Worm (Caenorhabditis elegans): Measurements from ENCODE around the gene W04E12.7.
A peak's percentile ranks its signal among the peaks of the same experiment; 100 is the strongest.

The W04E12.7 gene

DNA sequence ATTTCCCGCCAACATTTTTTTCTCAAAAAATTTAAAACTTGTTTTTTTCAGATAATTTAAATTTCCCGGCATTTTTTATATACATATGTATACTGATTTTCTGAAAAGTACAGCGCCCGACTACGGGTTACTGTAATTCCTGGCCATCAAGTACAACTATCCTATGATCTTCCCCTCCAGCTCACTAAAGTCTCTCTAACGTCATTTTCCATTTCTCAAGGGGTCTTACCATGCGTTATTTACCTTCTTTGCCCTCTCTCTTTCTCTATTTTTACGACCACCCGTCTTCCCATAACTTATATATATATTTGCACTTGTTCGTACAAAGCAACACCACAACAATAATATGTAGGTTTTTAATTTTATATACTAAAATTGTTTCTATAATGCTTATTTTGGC is 18.9 kb upstream of the W04E12.7 start, which contains the start of gene W04E12.9:
Gene W04E12.9 (plus strand): TSS at position 301 of the 400 bp plus-strand sequence.
- no peak for TF ChIP-seq lir-1 (GFP tag; conservative IDR thresholded peaks at IDR 0.05)
- TF ChIP-seq nfya-2 (GFP tag; IDR thresholded peaks at IDR 0.05): no peak
- TF ChIP-seq nhr-27 (tag; optimal IDR thresholded peaks at IDR 0.05): no peak
- no peak for TF ChIP-seq T26A5.8 (tag; optimal IDR thresholded peaks at IDR 0.05)
- no peak for TF ChIP-seq ekl-4 (GFP tag; IDR thresholded peaks at IDR 0.05)
- no peak for TF ChIP-seq bed-1 (GFP tag; IDR thresholded peaks at IDR 0.05)
- TF ChIP-seq attf-6 (GFP tag; IDR thresholded peaks at IDR 0.05): no peak
- TF ChIP-seq aptf-2 (GFP tag; conservative IDR thresholded peaks at IDR 0.05): no peak
- no peak for TF ChIP-seq dox-1 (GFP tag; IDR thresholded peaks at IDR 0.05)
- no peak for TF ChIP-seq ztf-18 (tag; optimal IDR thresholded peaks at IDR 0.05)
- TF ChIP-seq hmg-20 (GFP tag; IDR thresholded peaks at IDR 0.05): no peak
- no peak for TF ChIP-seq rec-8 (tag; optimal IDR thresholded peaks at IDR 0.05)
- TF ChIP-seq F52B5.7 (tag; optimal IDR thresholded peaks at IDR 0.05): no peak
- no peak for TF ChIP-seq lin-26 (GFP tag; IDR thresholded peaks at IDR 0.05)
- TF ChIP-seq Y79H2A.3 (GFP tag; conservative IDR thresholded peaks at IDR 0.05): no peak
- TF ChIP-seq Y67H2A.10 (GFP tag; conservative IDR thresholded peaks at IDR 0.05): no peak
- no peak for TF ChIP-seq snpc-3.4 (tag; optimal IDR thresholded peaks at IDR 0.05)

DNA sequence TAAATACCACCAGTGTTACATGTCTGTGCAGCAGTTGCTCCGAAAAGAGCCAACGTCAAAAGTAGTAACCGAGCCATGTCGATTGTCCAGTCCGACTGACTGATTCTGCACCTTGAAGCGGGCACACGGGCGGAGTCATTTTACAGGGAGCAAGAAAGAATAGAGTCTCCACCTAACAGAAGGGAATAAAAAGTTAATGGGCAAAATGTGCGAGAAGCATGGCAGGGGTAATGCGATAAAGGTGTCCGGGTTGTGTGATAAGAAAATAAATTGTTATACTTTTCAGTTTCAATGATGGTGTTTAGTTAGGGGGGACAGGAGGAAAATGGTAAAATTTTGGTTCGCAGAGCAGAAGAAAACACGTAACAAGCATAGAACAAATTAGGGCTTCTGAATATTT is 17.9 kb upstream of the W04E12.7 start, which contains the start of gene clec-50:
Gene clec-50 (minus strand): TSS at position 109 of the 400 bp plus-strand sequence.
- no peak for TF ChIP-seq him-1 (tag; optimal IDR thresholded peaks at IDR 0.05)
- peak; percentile 95 for TF ChIP-seq nhr-80 (tag; optimal IDR thresholded peaks at IDR 0.05)
- TF ChIP-seq lir-1 (GFP tag; conservative IDR thresholded peaks at IDR 0.05): no peak
- no peak for TF ChIP-seq die-1 (tag; optimal IDR thresholded peaks at IDR 0.05)
- no peak for TF ChIP-seq B0336.3 (GFP tag; IDR thresholded peaks at IDR 0.05)
- TF ChIP-seq dpl-1 (GFP tag; optimal IDR thresholded peaks at IDR 0.05): no peak
- no peak for TF ChIP-seq ztf-18 (tag; optimal IDR thresholded peaks at IDR 0.05)
- peak; percentile 49 for TF ChIP-seq dox-1 (GFP tag; IDR thresholded peaks at IDR 0.05)
- no peak for TF ChIP-seq C17E4.6 (GFP tag; IDR thresholded peaks at IDR 0.05)
- no peak for TF ChIP-seq unc-130 (GFP tag; optimal IDR thresholded peaks at IDR 0.05)
- TF ChIP-seq nfya-1 (tag; optimal IDR thresholded peaks at IDR 0.05; ENCODE audit: borderline replicate concordance, insufficient read depth): no peak
- TF ChIP-seq rcor-1 (GFP tag; IDR thresholded peaks at IDR 0.05): no peak

DNA sequence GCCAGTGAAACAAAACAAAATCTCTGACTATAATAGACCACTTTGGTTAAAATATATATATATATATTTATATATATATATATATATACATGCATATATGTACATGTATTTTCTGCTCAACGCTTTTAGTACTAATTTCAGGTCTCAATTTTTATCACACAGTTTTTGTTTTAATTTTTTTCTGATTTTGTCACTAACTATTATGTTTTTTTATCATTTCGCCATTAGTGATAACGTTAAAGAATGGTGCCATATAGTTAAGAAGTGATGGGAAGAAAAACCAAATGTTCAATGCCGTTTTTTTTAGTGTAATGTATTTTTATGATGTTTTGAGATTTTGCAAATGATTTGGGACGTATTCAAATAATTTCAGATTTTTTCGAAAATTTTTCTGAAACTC is 17.0 kb upstream of the W04E12.7 start:
- TF ChIP-seq nhr-80 (tag; optimal IDR thresholded peaks at IDR 0.05): peak; percentile 32
- no peak for TF ChIP-seq hrde-1 (tag; optimal IDR thresholded peaks at IDR 0.05; ENCODE audit: borderline replicate concordance)
- TF ChIP-seq F57A8.1 (GFP tag; optimal IDR thresholded peaks at IDR 0.05): no peak
- no peak for TF ChIP-seq nfya-2 (GFP tag; IDR thresholded peaks at IDR 0.05)

DNA sequence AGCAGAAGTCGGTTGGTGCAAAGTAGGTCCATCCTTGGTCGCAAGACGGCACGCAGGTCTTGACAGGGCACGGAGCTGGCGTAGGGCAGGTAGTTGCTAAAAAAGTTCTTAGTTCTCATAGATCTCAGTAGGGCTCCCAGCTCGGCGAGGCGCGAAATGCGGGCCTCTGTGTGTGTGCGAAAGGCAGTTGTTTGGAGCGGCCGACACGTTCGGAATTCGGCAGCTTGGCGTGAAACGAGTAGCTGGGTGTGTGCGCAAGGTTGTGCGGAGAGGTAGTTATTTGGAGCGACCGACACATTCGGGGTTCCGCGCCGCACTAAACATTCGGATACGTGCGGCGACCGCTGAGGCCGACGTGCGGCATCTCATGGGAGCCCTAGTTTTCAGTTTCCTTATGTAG is 15.5 kb upstream of the W04E12.7 start:
- TF ChIP-seq zfh-2 (GFP tag; conservative IDR thresholded peaks at IDR 0.05) (peak; percentile 71; the same call in 1 of the 2 replicates), sea-2 (GFP tag; IDR thresholded peaks at IDR 0.05) (no peak)

DNA sequence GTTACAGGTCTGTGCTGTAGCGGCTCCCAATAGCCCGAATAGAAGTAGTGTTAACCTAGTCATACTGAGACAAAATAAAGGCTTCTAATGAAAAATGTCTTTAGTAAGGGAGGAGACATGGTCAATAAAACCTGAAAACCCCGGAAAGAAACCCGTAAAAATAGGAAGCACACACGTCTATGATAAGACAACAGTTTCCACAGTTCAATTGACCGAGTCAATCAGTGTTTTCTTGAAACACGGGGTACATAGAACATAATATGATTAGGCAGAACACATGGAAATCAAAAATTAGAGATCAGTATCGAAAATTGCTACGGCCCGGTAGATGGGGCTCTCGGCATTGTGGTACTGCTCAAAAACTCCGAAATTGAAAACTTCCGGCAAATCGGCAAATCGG is 13.8 kb upstream of the W04E12.7 start, which contains the start of gene clec-49:
Gene clec-49 (minus strand): TSS at position 103 of the 400 bp plus-strand sequence.
- TF ChIP-seq lsy-27 (tag; optimal IDR thresholded peaks at IDR 0.05; ENCODE audit: borderline replicate concordance, insufficient read depth) (no peak), unc-130 (GFP tag; optimal IDR thresholded peaks at IDR 0.05) (no peak), nhr-80 (tag; optimal IDR thresholded peaks at IDR 0.05) (peak; percentile 72), ccch-3 (GFP tag; optimal IDR thresholded peaks at IDR 0.05) (no peak)
